Worm (Caenorhabditis elegans) whole organism, L4 larva: ENCODE data around the gene R07E5.15.

Source experiments
- F26F4.8 ChIP-seq: fragments of 200-800 bp; sonication (Bioruptor generic); conservative IDR thresholded peaks from 2 replicates; pipeline ENCODE4 v1.3.6; 2022; ENCODE audit warnings: missing genetic modification characterization, missing compliant biosample characterization
- F44E2.7 ChIP-seq: fragments of 200-800 bp; sonication (Bioruptor generic); IDR thresholded peaks from 2 replicates; pipeline ENCODE4 v2.1.2; 2022; ENCODE audit warnings: missing genetic modification characterization, missing compliant biosample characterization
- Y48G9A.11 ChIP-seq: fragments of 200-800 bp; sonication (Bioruptor generic); IDR thresholded peaks from 2 replicates; pipeline ENCODE4 v1.3.6; 2022; ENCODE audit warnings: missing genetic modification reagents, missing genetic modification characterization, missing compliant biosample characterization
- Y5F2A.4 ChIP-seq: fragments of 200-800 bp; sonication (Bioruptor generic); optimal IDR thresholded peaks from 2 replicates; lab custom pipeline; 2018; ENCODE audit warnings: mild to moderate bottlenecking, missing genetic modification characterization, missing compliant biosample characterization
- ZK337.2 ChIP-seq: fragments of 200-800 bp; sonication (Bioruptor generic); IDR thresholded peaks from 2 replicates; pipeline ENCODE4 v1.3.6; 2022; ENCODE audit warnings: missing genetic modification reagents, missing genetic modification characterization, missing compliant biosample characterization
- ZK546.5 ChIP-seq, 2 experiments: sonication (generic microtip); optimal IDR thresholded peaks; 2 replicates each; lab custom pipeline; 2017; ENCODE audit warnings: missing biosample characterization in 2 of 2, missing genetic modification characterization in 2 of 2
- aha-1 ChIP-seq: fragments of 150-350 bp; peaks from one replicate; lab custom pipeline; 2014; ENCODE audit warnings: missing biosample characterization, missing genetic modification characterization
- arid-1 ChIP-seq: fragments of 200-800 bp; sonication (Bioruptor generic); conservative IDR thresholded peaks from 2 replicates; pipeline ENCODE4 v1.3.6; 2022; ENCODE audit warnings: missing genetic modification reagents, missing genetic modification characterization, missing compliant biosample characterization
- ceh-20 ChIP-seq: fragments of 200-800 bp; sonication (Bioruptor generic); IDR thresholded peaks from 2 replicates; pipeline ENCODE4 v1.3.6; 2022; ENCODE audit warnings: missing genetic modification reagents, missing genetic modification characterization, missing compliant biosample characterization
- ceh-32 ChIP-seq: sonication (generic microtip); optimal IDR thresholded peaks from 2 replicates; lab custom pipeline; 2016; ENCODE audit warnings: mild to moderate bottlenecking, missing genetic modification characterization, missing compliant biosample characterization; ENCODE audit not compliant: poor library complexity
- ceh-44 ChIP-seq: fragments of 200-800 bp; sonication (Bioruptor generic); IDR thresholded peaks from 2 replicates; pipeline ENCODE4 v1.3.6; 2022; ENCODE audit warnings: missing genetic modification reagents, missing genetic modification characterization, missing compliant biosample characterization
- cey-2 ChIP-seq: sonication (generic microtip); optimal IDR thresholded peaks from 3 replicates; lab custom pipeline; 2017; ENCODE audit warnings: missing genetic modification characterization, mild to moderate bottlenecking, missing compliant biosample characterization, antibody characterized with exemption, borderline replicate concordance; ENCODE audit not compliant: insufficient read depth
- ctbp-1 ChIP-seq: fragments of 200-800 bp; sonication (Bioruptor generic); IDR thresholded peaks from 2 replicates; pipeline ENCODE4 v1.3.6; 2022; ENCODE audit warnings: missing genetic modification reagents, missing genetic modification characterization, missing compliant biosample characterization
- daf-8 ChIP-seq: fragments of 200-800 bp; sonication (Bioruptor generic); IDR thresholded peaks from 2 replicates; pipeline ENCODE4 v1.3.6; 2022; ENCODE audit warnings: missing genetic modification characterization, missing compliant biosample characterization
- dmd-6 ChIP-seq: fragments of 200-800 bp; sonication (Bioruptor generic); IDR thresholded peaks from 2 replicates; pipeline ENCODE4 v1.3.6; 2022; ENCODE audit warnings: missing genetic modification reagents, missing genetic modification characterization, missing compliant biosample characterization
- dmd-8 ChIP-seq: fragments of 200-800 bp; sonication (Bioruptor generic); IDR thresholded peaks from 2 replicates; pipeline ENCODE4 v1.3.6; 2022; ENCODE audit warnings: missing genetic modification characterization, missing compliant biosample characterization
- duxl-1 ChIP-seq: sonication (generic microtip); optimal IDR thresholded peaks from 2 replicates; lab custom pipeline; 2016; ENCODE audit warnings: mild to moderate bottlenecking, missing genetic modification characterization, moderate library complexity, missing compliant biosample characterization; ENCODE audit not compliant: poor library complexity
- dve-1 ChIP-seq: sonication (generic microtip); optimal IDR thresholded peaks from 2 replicates; lab custom pipeline; 2017; ENCODE audit warnings: antibody characterized with exemption, mild to moderate bottlenecking, missing genetic modification characterization, missing compliant biosample characterization; ENCODE audit not compliant: insufficient read depth
- egl-43 ChIP-seq: fragments of 200-800 bp; sonication (Bioruptor generic); IDR thresholded peaks from 2 replicates; pipeline ENCODE4 v1.3.6; 2022; ENCODE audit warnings: missing genetic modification reagents, missing genetic modification characterization, missing compliant biosample characterization
- fkh-10 ChIP-seq: fragments of 150-350 bp; optimal IDR thresholded peaks from 2 replicates; lab custom pipeline; 2014; ENCODE audit warnings: missing biosample characterization, missing genetic modification reagents, missing genetic modification characterization
- hlh-30 ChIP-seq: sonication (generic microtip); optimal IDR thresholded peaks from 2 replicates; lab custom pipeline; 2017; ENCODE audit warnings: antibody characterized with exemption, mild to moderate bottlenecking, missing genetic modification characterization, missing compliant biosample characterization; ENCODE audit not compliant: insufficient read depth
- lim-7 ChIP-seq: fragments of 200-800 bp; sonication (Bioruptor generic); IDR thresholded peaks from 2 replicates; pipeline ENCODE4 v1.3.6; 2022; ENCODE audit warnings: missing genetic modification characterization, missing compliant biosample characterization
- lin-29 ChIP-seq: fragments of 200-800 bp; sonication (Bioruptor generic); IDR thresholded peaks from 2 replicates; pipeline ENCODE4 v1.3.6; 2022; ENCODE audit warnings: missing genetic modification reagents, missing genetic modification characterization, missing compliant biosample characterization
- lin-38 ChIP-seq: fragments of 200-800 bp; sonication (Bioruptor generic); IDR thresholded peaks from 2 replicates; pipeline ENCODE4 v1.3.6; 2022; ENCODE audit warnings: missing genetic modification reagents, missing genetic modification characterization, missing compliant biosample characterization
- lsy-2 ChIP-seq, 2 experiments: fragments of 150-350 bp in 1 of 2; sonication (generic microtip) in 1 of 2; optimal IDR thresholded peaks; 2 replicates each; lab custom pipeline; 2014 to 2017; ENCODE audit warnings: missing biosample characterization in 2 of 2, missing genetic modification characterization in 2 of 2
- mdl-1 ChIP-seq, 2 experiments: fragments of 150-350 bp in 1 of 2; sonication (generic microtip) in 1 of 2; optimal IDR thresholded peaks; 2 replicates each; lab custom pipeline; 2014 to 2017; ENCODE audit warnings: missing biosample characterization in 2 of 2, missing genetic modification characterization in 2 of 2
- mep-1 ChIP-seq: fragments of 150-350 bp; sonication (generic microtip); optimal IDR thresholded peaks from 3 replicates; lab custom pipeline; 2014; ENCODE audit warnings: missing biosample characterization, missing genetic modification characterization
- mes-2 ChIP-seq: sonication (generic microtip); optimal IDR thresholded peaks from 2 replicates; lab custom pipeline; 2016; ENCODE audit warnings: missing genotype, mild to moderate bottlenecking, missing genetic modification characterization, missing compliant biosample characterization; ENCODE audit not compliant: poor library complexity, severe bottlenecking
- mxl-2 ChIP-seq: fragments of 200-800 bp; sonication (Bioruptor generic); conservative IDR thresholded peaks from 2 replicates; pipeline ENCODE4 v1.3.6; 2022; ENCODE audit warnings: missing genetic modification reagents, missing genetic modification characterization, missing compliant biosample characterization
- mxl-3 ChIP-seq: fragments of 200-800 bp; sonication (Bioruptor generic); optimal IDR thresholded peaks from 2 replicates; lab custom pipeline; 2018; ENCODE audit warnings: mild to moderate bottlenecking, missing genetic modification characterization, missing compliant biosample characterization
- nhr-11 ChIP-seq: fragments of 150-350 bp; optimal IDR thresholded peaks from 2 replicates; lab custom pipeline; 2014; ENCODE audit warnings: missing biosample characterization, missing genetic modification characterization
- nhr-28 ChIP-seq: fragments of 150-350 bp; optimal IDR thresholded peaks from 2 replicates; lab custom pipeline; 2014; ENCODE audit warnings: missing biosample characterization, missing genetic modification characterization
- nhr-41 ChIP-seq: fragments of 200-800 bp; sonication (Bioruptor generic); IDR thresholded peaks from 2 replicates; pipeline ENCODE4 v1.3.6; 2022; ENCODE audit warnings: missing genetic modification reagents, missing genetic modification characterization, missing compliant biosample characterization
- nhr-42 ChIP-seq: fragments of 200-800 bp; sonication (Bioruptor generic); IDR thresholded peaks from 2 replicates; pipeline ENCODE4 v1.3.6; 2022; ENCODE audit warnings: missing genetic modification characterization, missing compliant biosample characterization
- pha-4 ChIP-seq, 2 experiments: fragments of 150-350 bp in 1 of 2; fragments of 200-800 bp in 1 of 2; sonication (Bioruptor generic) in 1 of 2; IDR thresholded peaks in 1 of 2; optimal IDR thresholded peaks in 1 of 2; 2 replicates each; pipeline versions ENCODE4 v1.3.6 to Lab custom; 2014 to 2022; ENCODE audit warnings: missing genetic modification characterization in 2 of 2, missing genetic modification reagents in 2 of 2, missing biosample characterization in 1 of 2, missing compliant biosample characterization in 1 of 2
- rbr-2 ChIP-seq: sonication (generic microtip); optimal IDR thresholded peaks from 2 replicates; lab custom pipeline; 2016; ENCODE audit warnings: missing genotype, missing genetic modification characterization, missing compliant biosample characterization
- set-16 ChIP-seq: fragments of 200-800 bp; sonication (Bioruptor generic); IDR thresholded peaks from 2 replicates; pipeline ENCODE4 v1.3.6; 2022; ENCODE audit warnings: missing genetic modification reagents, missing genetic modification characterization, missing compliant biosample characterization
- skn-1 ChIP-seq: fragments of 150-350 bp; optimal IDR thresholded peaks from 2 replicates; lab custom pipeline; 2014; ENCODE audit warnings: missing biosample characterization, missing genetic modification characterization
- snpc-1.2 ChIP-seq: fragments of 200-800 bp; sonication (Bioruptor generic); IDR thresholded peaks from 2 replicates; pipeline ENCODE4 v1.3.6; 2022; ENCODE audit warnings: missing genetic modification reagents, missing genetic modification characterization, missing compliant biosample characterization
- unc-130 ChIP-seq: sonication (generic microtip); optimal IDR thresholded peaks from 2 replicates; lab custom pipeline; 2016; ENCODE audit warnings: missing genetic modification reagents, missing genetic modification characterization, missing compliant biosample characterization
- vab-7 ChIP-seq: fragments of 200-800 bp; sonication (Bioruptor generic); IDR thresholded peaks from 2 replicates; pipeline ENCODE4 v1.3.6; 2022; ENCODE audit warnings: missing genetic modification reagents, missing genetic modification characterization, missing compliant biosample characterization
- zag-1 ChIP-seq: fragments of 150-350 bp; optimal IDR thresholded peaks from 2 replicates; lab custom pipeline; 2014; ENCODE audit warnings: missing biosample characterization, missing genetic modification characterization
- zfp-3 ChIP-seq: fragments of 200-800 bp; sonication (Bioruptor generic); conservative IDR thresholded peaks from 2 replicates; pipeline ENCODE4 v1.3.6; 2022; ENCODE audit warnings: missing genetic modification reagents, missing genetic modification characterization, missing compliant biosample characterization
- zip-11 ChIP-seq: fragments of 200-800 bp; sonication (Bioruptor generic); IDR thresholded peaks from 2 replicates; pipeline ENCODE4 v1.3.6; 2022; ENCODE audit warnings: missing genetic modification characterization, missing compliant biosample characterization
- ztf-11 ChIP-seq: fragments of 150-350 bp; optimal IDR thresholded peaks from 2 replicates; lab custom pipeline; 2014; ENCODE audit warnings: missing biosample characterization, missing genetic modification characterization

The R07E5.15 gene

ce11 chrIII:4449357-4449756 is 48.1 kb downstream of the R07E5.15 start (continued):
- TF ChIP-seq mxl-2 (GFP tag; lab: Robert Waterston, UW), result no peak
- no peak for TF ChIP-seq Y48G9A.11 (GFP tag; lab: Robert Waterston, UW)
- no peak for TF ChIP-seq daf-8 (GFP tag; lab: Robert Waterston, UW)
- no peak for TF ChIP-seq fkh-10 (GFP tag; lab: Kevin White, UChicago)
- TF ChIP-seq aha-1 (tag; lab: Kevin White, UChicago), result no peak
- TF ChIP-seq zfp-3 (GFP tag; lab: Robert Waterston, UW), result no peak
- no peak for TF ChIP-seq nhr-11 (tag; lab: Kevin White, UChicago)
- TF ChIP-seq mep-1, result no peak
- TF ChIP-seq hlh-30, result peak; percentile 6
- TF ChIP-seq lin-38, result peak; percentile 63
- no peak for TF ChIP-seq Y5F2A.4 (GFP tag; lab: Kevin White, UChicago)
- no peak for TF ChIP-seq ZK546.5 (tag; optimal IDR thresholded peaks at IDR 0.05; lab: Kevin White, UChicago)
- TF ChIP-seq, all 104 proteins: peak for 25

ce11 chrIII:4449893-4450579 is 48.8 kb downstream of the R07E5.15 start, which contains the start of gene ceh-43:
TSS of gene ceh-43 (minus strand) at chrIII:4449943.
- TF ChIP-seq lin-29 (no peak), nhr-42 (0 out of 2 replicates have a peak, but pooled peaks have one; percentile 28), mep-1 (no peak), egl-43 (GFP tag; lab: Robert Waterston, UW) (peak; percentile 74; the same call in 1 of the 2 replicates), lim-7 (peak; percentile 69), ctbp-1 (peak; percentile 43; the same call in 1 of the 2 replicates), mes-2 (peak; percentile 57), ztf-11 (tag; lab: Kevin White, UChicago) (no peak), mdl-1 (tag; optimal IDR thresholded peaks at IDR 0.05; lab: Kevin White, UChicago) (no peak), dmd-8 (peak; percentile 85), zip-11 (GFP tag; lab: Robert Waterston, UW) (no peak), zfp-3 (GFP tag; lab: Robert Waterston, UW) (0 out of 2 replicates have a peak, but pooled peaks have one; percentile 16), arid-1 (GFP tag; lab: Robert Waterston, UW) (0 out of 2 replicates have a peak, but pooled peaks have one; percentile 60), ceh-44 (GFP tag; lab: Robert Waterston, UW) (no peak), nhr-41 (GFP tag; lab: Robert Waterston, UW) (0 out of 2 replicates have a peak, but pooled peaks have one; percentile 15), lin-38 (peak; percentile 64), cey-2 (tag; lab: Kevin White, UChicago) (no peak), snpc-1.2 (GFP tag; lab: Robert Waterston, UW) (0 out of 2 replicates have a peak, but pooled peaks have one; percentile 14), duxl-1 (tag; lab: Kevin White, UChicago) (peak; percentile 4), ZK337.2 (GFP tag; lab: Robert Waterston, UW) (peak; percentile 38; the same call in 1 of the 2 replicates), mxl-3 (GFP tag; lab: Kevin White, UChicago) (no peak), F26F4.8 (GFP tag; lab: Robert Waterston, UW) (peak; percentile 59; the same call in 1 of the 2 replicates), dve-1 (tag; lab: Kevin White, UChicago) (peak; percentile 19), F44E2.7 (GFP tag; lab: Robert Waterston, UW) (0 out of 2 replicates have a peak, but pooled peaks have one; percentile 45), unc-130 (no peak), pha-4 (GFP tag; IDR thresholded peaks at IDR 0.05; lab: Robert Waterston, UW) (peak; percentile 62; the same call in 1 of the 2 replicates), pha-4 (tag; optimal IDR thresholded peaks at IDR 0.05; lab: Kevin White, UChicago) (no peak), dmd-6 (GFP tag; lab: Robert Waterston, UW) (peak; percentile 44; the same call in 1 of the 2 replicates), vab-7 (GFP tag; lab: Robert Waterston, UW) (peak; percentile 59; the same call in 1 of the 2 replicates), rbr-2 (tag; lab: Kevin White, UChicago) (no peak), ceh-20 (GFP tag; lab: Robert Waterston, UW) (0 out of 2 replicates have a peak, but pooled peaks have one; percentile 14), zag-1 (no peak), lsy-2 (tag; optimal IDR thresholded peaks at IDR 0.05; lab: Kevin White, UChicago) (no peak), ceh-32 (no peak), skn-1 (tag; lab: Kevin White, UChicago) (no peak), Y5F2A.4 (GFP tag; lab: Kevin White, UChicago) (peak; percentile 23), nhr-28 (no peak), set-16 (GFP tag; lab: Robert Waterston, UW) (no peak)
